Fruit fly (Drosophila melanogaster) whole organism, prepupa: ENCODE results near the gene CG15877.

Experiments
- CG10669 ChIP-seq: fragments of 200-800 bp; sonication (Bioruptor generic); optimal IDR thresholded peaks from 3 replicates; lab custom pipeline; 2018; ENCODE audit warnings: missing biosample characterization, mild to moderate bottlenecking, missing genetic modification characterization, moderate library complexity
- Hr39 ChIP-seq: fragments of 200-800 bp; sonication (Bioruptor generic); optimal IDR thresholded peaks from 2 replicates; lab custom pipeline; 2016; ENCODE audit warnings: missing biosample characterization, missing genetic modification characterization

DNA sequence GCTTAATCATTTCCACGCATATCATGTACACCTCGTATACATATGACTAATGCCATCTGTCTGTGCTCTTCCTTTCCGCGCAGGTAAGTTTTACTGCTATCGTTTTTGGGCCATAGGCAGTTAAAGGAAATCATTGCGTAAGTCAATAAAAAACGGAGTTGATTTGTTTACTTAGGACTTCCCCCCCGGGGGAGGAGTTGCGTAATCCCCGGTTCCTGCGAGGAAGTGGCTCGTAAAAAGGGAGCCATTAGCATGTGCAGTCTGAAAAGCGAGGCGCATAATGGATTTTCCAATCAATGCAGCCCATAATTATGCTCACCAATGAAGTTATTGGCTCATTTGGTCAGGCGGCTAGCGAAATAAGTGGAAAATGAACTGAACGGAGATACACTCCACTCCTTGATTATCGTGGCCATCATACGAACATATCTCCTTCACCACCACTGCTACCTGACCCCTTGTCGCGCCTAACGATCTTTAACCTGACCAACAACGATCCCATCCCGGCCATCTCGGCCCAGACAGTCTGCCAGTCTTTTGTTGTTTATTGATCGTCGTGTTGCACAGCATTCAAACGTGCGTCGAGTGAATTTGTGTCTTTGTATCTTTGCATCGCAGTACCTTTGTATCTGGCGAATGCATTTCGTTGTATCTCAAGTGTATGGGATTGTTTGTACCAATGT lies 8.1 kb upstream of the CG15877 start:
- TF ChIP-seq CG10669 = no peak
- no peak for TF ChIP-seq Hr39
